Worm (Caenorhabditis elegans) whole organism, L1 larva: ENCODE measurements around the gene T03G6.3.
A peak's percentile ranks its signal among the peaks of the same experiment; 100 is the strongest.

Experiments
- F16B12.6 ChIP-seq: fragments of 150-350 bp; optimal IDR thresholded peaks from 2 replicates; lab custom pipeline; 2014; ENCODE audit warnings: missing biosample characterization, missing genetic modification characterization
- blmp-1 ChIP-seq: fragments of 150-350 bp; optimal IDR thresholded peaks from 2 replicates; lab custom pipeline; 2014; ENCODE audit warnings: missing biosample characterization, missing genetic modification characterization
- ceh-63 ChIP-seq: fragments of 200-800 bp; sonication (Bioruptor generic); optimal IDR thresholded peaks from 2 replicates; lab custom pipeline; 2018; ENCODE audit warnings: mild to moderate bottlenecking, missing genetic modification characterization, missing compliant biosample characterization
- ceh-90 ChIP-seq: sonication (generic microtip); optimal IDR thresholded peaks from 2 replicates; lab custom pipeline; 2016; ENCODE audit warnings: missing genetic modification characterization, missing compliant biosample characterization
- dsc-1 ChIP-seq: sonication (generic microtip); optimal IDR thresholded peaks from 2 replicates; lab custom pipeline; 2016; ENCODE audit warnings: mild to moderate bottlenecking, missing genetic modification characterization, missing compliant biosample characterization
- elt-2 ChIP-seq: sonication (generic microtip); optimal IDR thresholded peaks from 2 replicates; lab custom pipeline; 2016; ENCODE audit warnings: missing genetic modification characterization, mild to moderate bottlenecking, inconsistent platforms, missing compliant biosample characterization, missing genetic modification reagents
- elt-3 ChIP-seq, 6 experiments: fragments of 150-350 bp in 1 of 6; sonication (generic microtip); optimal IDR thresholded peaks; 2 replicates each; lab custom pipeline; 2017 to 2018; ENCODE audit warnings: missing biosample characterization in 6 of 6, missing genetic modification characterization in 6 of 6, inconsistent platforms in 1 of 6
- ets-5 ChIP-seq: fragments of 200-800 bp; sonication (Bioruptor generic); IDR thresholded peaks from 2 replicates; pipeline ENCODE4 v1.3.6; 2022; ENCODE audit warnings: missing genetic modification characterization, missing compliant biosample characterization
- fkh-8 ChIP-seq: sonication (generic microtip); optimal IDR thresholded peaks from 2 replicates; lab custom pipeline; 2016; ENCODE audit warnings: mild to moderate bottlenecking, missing genetic modification characterization, missing compliant biosample characterization
- fos-1 ChIP-seq: fragments of 150-350 bp; optimal IDR thresholded peaks from 2 replicates; lab custom pipeline; 2014; ENCODE audit warnings: missing biosample characterization, missing genetic modification characterization
- hlh-17 ChIP-seq: fragments of 200-800 bp; sonication (Bioruptor generic); optimal IDR thresholded peaks from 2 replicates; lab custom pipeline; 2018; ENCODE audit warnings: missing genetic modification characterization, mild to moderate bottlenecking, missing compliant biosample characterization, moderate library complexity, borderline replicate concordance
- hlh-4 ChIP-seq: sonication (generic microtip); optimal IDR thresholded peaks from 2 replicates; lab custom pipeline; 2016; ENCODE audit warnings: mild to moderate bottlenecking, missing genetic modification characterization, missing compliant biosample characterization
- irx-1 ChIP-seq: sonication (generic microtip); optimal IDR thresholded peaks from 2 replicates; lab custom pipeline; 2016; ENCODE audit warnings: missing genetic modification characterization, missing compliant biosample characterization
- jun-1 ChIP-seq: fragments of 150-350 bp; optimal IDR thresholded peaks from 2 replicates; lab custom pipeline; 2014; ENCODE audit warnings: missing biosample characterization, missing genetic modification reagents, missing genetic modification characterization
- lin-14 ChIP-seq: fragments of 200-800 bp; sonication (Bioruptor generic); optimal IDR thresholded peaks from 2 replicates; lab custom pipeline; 2018; ENCODE audit warnings: mild to moderate bottlenecking, missing genetic modification characterization, moderate library complexity, missing compliant biosample characterization
- lin-15B ChIP-seq: fragments of 150-350 bp; sonication (generic microtip); optimal IDR thresholded peaks from 3 replicates; lab custom pipeline; 2014; ENCODE audit warnings: missing biosample characterization, missing genetic modification characterization
- lin-35 ChIP-seq, 2 experiments: fragments of 150-350 bp; optimal IDR thresholded peaks; 2 replicates each; lab custom pipeline; 2014; ENCODE audit warnings: missing biosample characterization in 2 of 2, missing genetic modification characterization in 2 of 2, missing genetic modification reagents in 2 of 2
- lsy-2 ChIP-seq, 2 experiments: fragments of 150-350 bp; optimal IDR thresholded peaks; 2 replicates each; lab custom pipeline; 2014; ENCODE audit warnings: missing biosample characterization in 2 of 2, missing genetic modification characterization in 2 of 2
- mdl-1 ChIP-seq, 2 experiments: fragments of 150-350 bp; optimal IDR thresholded peaks; 2 replicates each; lab custom pipeline; 2014 to 2017; ENCODE audit warnings: missing biosample characterization in 2 of 2, missing genetic modification characterization in 2 of 2, inconsistent platforms in 1 of 2
- mep-1 ChIP-seq: fragments of 150-350 bp; optimal IDR thresholded peaks from 2 replicates; lab custom pipeline; 2014; ENCODE audit warnings: missing biosample characterization, missing genetic modification characterization
- nhr-19 ChIP-seq: fragments of 200-800 bp; sonication (Bioruptor generic); conservative IDR thresholded peaks from 2 replicates; pipeline ENCODE4 v1.3.6; 2022; ENCODE audit warnings: missing genetic modification characterization, missing compliant biosample characterization
- nhr-20 ChIP-seq: sonication (generic microtip); optimal IDR thresholded peaks from 2 replicates; lab custom pipeline; 2016; ENCODE audit warnings: mild to moderate bottlenecking, missing genetic modification characterization, missing compliant biosample characterization
- nhr-237 ChIP-seq: fragments of 150-350 bp; optimal IDR thresholded peaks from 2 replicates; lab custom pipeline; 2014; ENCODE audit warnings: missing biosample characterization, missing genetic modification characterization
- nhr-47 ChIP-seq: sonication (generic microtip); optimal IDR thresholded peaks from 2 replicates; lab custom pipeline; 2016; ENCODE audit warnings: mild to moderate bottlenecking, missing genetic modification characterization, moderate library complexity, missing compliant biosample characterization
- nhr-71 ChIP-seq: sonication (generic microtip); optimal IDR thresholded peaks from 2 replicates; lab custom pipeline; 2016; ENCODE audit warnings: mild to moderate bottlenecking, missing genetic modification characterization, moderate library complexity, missing compliant biosample characterization
- nhr-76 ChIP-seq: sonication (generic microtip); optimal IDR thresholded peaks from 2 replicates; lab custom pipeline; 2017; ENCODE audit warnings: missing biosample characterization, missing genetic modification characterization
- nhr-85 ChIP-seq: sonication (generic microtip); peaks from one replicate; lab custom pipeline; 2016; ENCODE audit warnings: missing genetic modification characterization, inconsistent platforms, missing compliant biosample characterization
- nhr-90 ChIP-seq: sonication (generic microtip); optimal IDR thresholded peaks from 2 replicates; lab custom pipeline; 2016; ENCODE audit warnings: mild to moderate bottlenecking, missing genetic modification characterization, missing compliant biosample characterization; ENCODE audit not compliant: poor library complexity
- pqm-1 ChIP-seq: sonication (generic microtip); optimal IDR thresholded peaks from 3 replicates; lab custom pipeline; 2017; ENCODE audit warnings: missing biosample characterization, missing genetic modification characterization
- skn-1 ChIP-seq: fragments of 150-350 bp; optimal IDR thresholded peaks from 2 replicates; lab custom pipeline; 2014; ENCODE audit warnings: missing biosample characterization, missing genetic modification characterization
- snpc-4 ChIP-seq: fragments of 150-350 bp; optimal IDR thresholded peaks from 2 replicates; lab custom pipeline; 2014; ENCODE audit warnings: missing biosample characterization, missing genetic modification characterization
- snu-23 ChIP-seq: sonication (generic microtip); optimal IDR thresholded peaks from 2 replicates; lab custom pipeline; 2016; ENCODE audit warnings: missing genetic modification characterization, missing compliant biosample characterization
- sptf-1 ChIP-seq: fragments of 150-350 bp; optimal IDR thresholded peaks from 2 replicates; lab custom pipeline; 2014; ENCODE audit warnings: missing biosample characterization, missing genetic modification characterization
- unc-130 ChIP-seq: fragments of 150-350 bp; optimal IDR thresholded peaks from 2 replicates; lab custom pipeline; 2017; ENCODE audit warnings: missing biosample characterization, missing genetic modification characterization, inconsistent platforms
- unc-62 ChIP-seq: fragments of 150-350 bp; optimal IDR thresholded peaks from 2 replicates; lab custom pipeline; 2014; ENCODE audit warnings: missing biosample characterization, missing genetic modification reagents, missing genetic modification characterization
- unc-98 ChIP-seq: fragments of 200-800 bp; sonication (Bioruptor generic); IDR thresholded peaks from 2 replicates; pipeline ENCODE4 v1.3.6; 2022; ENCODE audit warnings: missing genetic modification characterization, missing compliant biosample characterization
- vab-15 ChIP-seq: sonication (generic microtip); optimal IDR thresholded peaks from 2 replicates; lab custom pipeline; 2017; ENCODE audit warnings: missing genotype, mild to moderate bottlenecking, missing genetic modification characterization, missing compliant biosample characterization
- zag-1 ChIP-seq: fragments of 150-350 bp; optimal IDR thresholded peaks from 2 replicates; lab custom pipeline; 2014; ENCODE audit warnings: missing biosample characterization, missing genetic modification characterization
- ztf-11 ChIP-seq, 2 experiments: sonication (generic microtip); optimal IDR thresholded peaks; 2 replicates each; lab custom pipeline; 2016 to 2017; ENCODE audit warnings: missing genetic modification characterization in 2 of 2, missing biosample characterization in 1 of 2, missing compliant biosample characterization in 1 of 2

Gene T03G6.3

ce11 chrX:2572646-2573149, 42.8 kb downstream of the T03G6.3 start, which contains the start of the genes ccd-5 and F52H2.1 (continued):
- TF ChIP-seq unc-62 (GFP tag; lab: Kevin White, UChicago) (no peak), vab-15 (no peak), nhr-19 (GFP tag; lab: Robert Waterston, UW) (no peak), unc-98 (GFP tag; lab: Robert Waterston, UW) (no peak), sptf-1 (tag; lab: Kevin White, UChicago) (no peak), ets-5 (GFP tag; lab: Robert Waterston, UW) (no peak), ztf-11 (tag; optimal IDR thresholded peaks at IDR 0.05; lab: Kevin White, UChicago) (no peak), mep-1 (tag; lab: Kevin White, UChicago) (no peak), ceh-63 (GFP tag; lab: Kevin White, UChicago) (no peak), pqm-1 (tag; lab: Kevin White, UChicago) (no peak), hlh-17 (GFP tag; lab: Kevin White, UChicago) (no peak), jun-1 (tag; lab: Kevin White, UChicago) (no peak), hlh-4 (no peak), zag-1 (no peak), nhr-20 (tag; lab: Kevin White, UChicago) (no peak), nhr-47 (tag; lab: Kevin White, UChicago) (peak; percentile 25), dsc-1 (no peak), nhr-76 (tag; lab: Kevin White, UChicago) (no peak), nhr-237 (tag; lab: Kevin White, UChicago) (no peak)

- no peak for TF ChIP-seq lsy-2 (tag; optimal IDR thresholded peaks at IDR 0.05; lab: Kevin White, UChicago)
- peak; percentile 15 for TF ChIP-seq snu-23 (GFP tag; lab: Kevin White, UChicago)
- TF ChIP-seq fos-1 (tag; lab: Kevin White, UChicago): no peak
- TF ChIP-seq elt-2: peak; percentile 91
- peak; percentile 35 for TF ChIP-seq nhr-71 (tag; lab: Kevin White, UChicago)
- no peak for TF ChIP-seq snpc-4 (tag; lab: Kevin White, UChicago)
- no peak for TF ChIP-seq ztf-11 (tag; optimal IDR thresholded peaks at IDR 0.05; lab: Kevin White, UChicago)
- TF ChIP-seq lin-14 (GFP tag; lab: Kevin White, UChicago): peak; percentile 60
- no peak for TF ChIP-seq vab-15
- no peak for TF ChIP-seq fkh-8
- peak; percentile 62 for TF ChIP-seq nhr-20 (tag; lab: Kevin White, UChicago)
- peak; percentile 14 for TF ChIP-seq unc-130 (tag; lab: Kevin White, UChicago)
- TF ChIP-seq pqm-1 (tag; lab: Kevin White, UChicago): peak; percentile 42
- TF ChIP-seq blmp-1: no peak
- peak; percentile 48 for TF ChIP-seq nhr-85
- peak in 1 of 2 experiments; percentile 30 for TF ChIP-seq lin-35 (GFP tag; optimal IDR thresholded peaks at IDR 0.05; lab: Kevin White, UChicago)
- peak; percentile 18 for TF ChIP-seq nhr-90 (tag; lab: Kevin White, UChicago)
Measured at ce11 chrX:2569040-2569439, 46.5 kb downstream of the T03G6.3 start.

DNA sequence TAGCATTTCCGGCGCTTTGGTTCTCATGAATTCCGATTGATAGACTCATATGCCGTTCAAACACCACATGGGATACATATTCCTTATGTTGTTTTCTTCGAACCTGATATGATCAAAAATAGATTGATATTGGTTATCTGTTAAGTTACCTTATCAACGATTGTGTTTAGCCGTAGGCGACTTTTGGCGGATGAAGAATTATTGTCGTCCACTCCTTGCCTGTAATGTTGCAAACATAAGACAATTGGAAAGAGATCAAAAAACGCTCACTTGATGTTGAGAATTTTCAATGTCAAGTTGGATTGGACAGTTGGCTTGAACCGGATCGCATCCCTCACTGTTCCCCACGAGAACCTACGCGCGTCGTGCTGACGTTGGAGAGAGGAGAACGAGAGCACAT, 47.8 kb downstream of the T03G6.3 start:
- TF ChIP-seq nhr-19 (GFP tag; lab: Robert Waterston, UW): peak; percentile 53
- peak; percentile 25 for TF ChIP-seq nhr-71 (tag; lab: Kevin White, UChicago)
- peak; percentile 26 for TF ChIP-seq nhr-20 (tag; lab: Kevin White, UChicago)
- peak; percentile 63 for TF ChIP-seq lin-14 (GFP tag; lab: Kevin White, UChicago)
- peak; percentile 28 for TF ChIP-seq blmp-1
- TF ChIP-seq elt-3 (tag; optimal IDR thresholded peaks at IDR 0.05; lab: Kevin White, UChicago): peak in 5 of 6 experiments; percentile 62 to 93 (median 68)
- TF ChIP-seq mep-1 (tag; lab: Kevin White, UChicago): peak; percentile 19
- TF ChIP-seq lin-15B (tag; lab: Kevin White, UChicago): no peak
- no peak for TF ChIP-seq irx-1
- peak; percentile 30 for TF ChIP-seq snu-23 (GFP tag; lab: Kevin White, UChicago)

DNA sequence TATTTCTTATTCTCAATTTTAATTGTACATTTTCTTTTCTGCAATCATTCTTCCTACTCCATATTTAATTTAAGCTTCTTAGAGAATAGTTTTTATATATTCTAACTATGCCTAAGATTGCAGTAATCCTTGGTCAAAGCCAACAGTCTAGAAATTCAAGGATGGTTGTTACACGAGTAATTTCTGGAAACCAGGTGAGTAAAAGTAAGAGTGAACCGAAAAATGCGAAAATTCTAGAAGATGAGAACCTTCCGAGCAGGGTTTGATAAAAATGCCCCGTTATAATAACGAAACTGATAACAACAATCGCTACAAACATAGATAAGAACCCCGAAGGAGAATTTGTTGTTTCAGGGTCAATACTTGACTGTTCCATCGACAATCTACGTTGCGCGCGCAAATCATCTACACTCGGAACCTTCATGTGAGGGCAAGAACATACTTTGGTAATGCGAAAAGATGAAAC, 50.2 kb downstream of the T03G6.3 start, which contains the start of gene F52H2.15:
TSS of gene F52H2.15 (plus strand) at position 51 of the 466 bp plus-strand sequence.
- TF ChIP-seq lin-14 (GFP tag; lab: Kevin White, UChicago) (peak; percentile 63), lin-35 (GFP tag; optimal IDR thresholded peaks at IDR 0.05; lab: Kevin White, UChicago) (peak in 1 of 2 experiments; percentile 13), nhr-85 (peak; percentile 35), nhr-237 (tag; lab: Kevin White, UChicago) (no peak), elt-3 (tag; optimal IDR thresholded peaks at IDR 0.05; lab: Kevin White, UChicago) (peak in 1 of 6 experiments; percentile 45), elt-2 (peak; percentile 59), mdl-1 (tag; optimal IDR thresholded peaks at IDR 0.05; lab: Kevin White, UChicago) (peak in 1 of 2 experiments; percentile 7), ceh-90 (tag; lab: Kevin White, UChicago) (no peak), F16B12.6 (tag; lab: Kevin White, UChicago) (no peak), ceh-63 (GFP tag; lab: Kevin White, UChicago) (no peak), blmp-1 (peak; percentile 34), unc-62 (GFP tag; lab: Kevin White, UChicago) (no peak), hlh-17 (GFP tag; lab: Kevin White, UChicago) (no peak), skn-1 (tag; lab: Kevin White, UChicago) (peak; percentile 15)
